Fruit fly (Drosophila melanogaster): Measurements from ENCODE around the gene Sk2.

The Sk2 gene

DNA sequence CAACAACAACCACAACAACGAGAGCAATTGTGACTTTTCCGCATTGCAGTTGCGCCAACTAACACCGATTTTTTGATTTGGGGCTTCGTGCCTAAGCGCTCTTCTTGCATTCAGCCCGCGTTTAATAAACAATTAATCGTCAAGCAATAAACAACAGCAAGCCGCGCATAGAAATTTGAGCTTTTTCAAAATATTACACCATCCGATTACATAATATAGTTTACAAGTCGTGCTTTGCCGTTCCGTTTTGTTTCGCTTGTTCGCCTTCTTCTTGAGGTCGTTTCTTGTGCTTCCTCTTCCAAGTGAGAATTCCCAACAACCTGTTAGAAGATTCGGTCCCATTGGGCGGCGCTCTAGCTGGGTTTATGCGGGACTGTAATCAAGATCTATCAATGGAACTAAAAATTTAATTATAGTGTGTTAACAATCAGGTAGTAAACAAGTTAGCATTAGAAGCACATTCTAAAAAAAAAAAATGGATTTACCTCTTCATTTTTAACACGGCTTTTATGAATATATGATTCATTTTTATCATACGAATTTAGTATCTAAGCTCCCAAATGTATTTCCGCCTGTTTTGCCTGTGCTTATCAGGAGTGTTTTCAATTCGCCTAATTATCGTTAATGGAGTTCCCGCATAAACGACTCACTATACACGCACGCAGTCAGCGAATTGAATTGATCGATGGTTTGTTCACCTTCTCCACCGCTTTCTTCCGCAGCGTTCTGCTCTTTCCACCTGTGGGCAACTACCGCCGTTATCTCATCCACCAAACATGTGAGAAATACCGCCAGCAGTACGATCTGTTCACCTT lies 10.9 kb upstream of the Sk2 start (continued):
- TF ChIP-seq fd59A (GFP tag; optimal IDR thresholded peaks at IDR 0.05) (peak; percentile 46), CG8119 (GFP tag; IDR thresholded peaks at IDR 0.05) (peak; percentile 91), Lpt (GFP tag; optimal IDR thresholded peaks at IDR 0.05) (peak; percentile 60), esn (GFP tag; optimal IDR thresholded peaks at IDR 0.05) (peak; percentile 83), CG1621 (tag; optimal IDR thresholded peaks at IDR 0.05) (peak; percentile 5), CG16779 (tag; optimal IDR thresholded peaks at IDR 0.05) (peak; percentile 55), Ets96B (tag; optimal IDR thresholded peaks at IDR 0.05) (peak; percentile 60), dsx (GFP tag; optimal IDR thresholded peaks at IDR 0.05; ENCODE audit: poor library complexity, severe bottlenecking) (peak; percentile 53), CG6792 (GFP tag; optimal IDR thresholded peaks at IDR 0.05) (peak; percentile 65)

DNA sequence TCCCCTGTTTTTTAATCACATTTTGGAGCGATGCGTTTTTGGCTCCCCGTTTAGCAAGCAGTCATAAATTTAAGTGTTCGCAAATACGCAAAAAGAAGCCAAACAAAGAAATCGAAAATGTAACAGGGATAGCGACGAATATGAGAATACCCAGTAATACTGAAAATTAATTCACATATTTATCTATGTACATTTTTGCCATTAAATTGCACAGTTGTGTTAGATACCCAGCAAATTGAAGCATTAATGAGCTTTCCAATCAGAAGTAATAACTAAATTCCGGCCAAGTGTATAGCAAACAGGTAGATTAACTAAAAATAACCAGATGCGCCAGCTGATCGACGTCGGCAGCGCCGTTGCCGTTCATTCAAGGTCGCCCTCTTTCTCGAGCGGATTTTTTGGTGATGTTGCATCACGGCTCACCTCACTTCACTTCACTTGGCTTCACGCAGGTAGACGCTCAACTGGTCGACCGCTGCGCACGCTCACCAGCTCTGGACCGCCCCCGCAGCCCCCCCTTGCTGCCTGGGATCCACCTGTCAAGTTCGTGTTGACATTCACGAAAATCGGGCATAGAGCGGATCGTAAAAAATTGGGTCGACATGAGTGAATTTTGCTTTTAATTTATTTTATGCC lies 9.8 kb upstream of the Sk2 start:
- TF ChIP-seq CG32006 (GFP tag; optimal IDR thresholded peaks at IDR 0.05) (no peak), CG11902 (GFP tag; optimal IDR thresholded peaks at IDR 0.05) (peak; percentile 8), net (GFP tag; optimal IDR thresholded peaks at IDR 0.05) (no peak), fkh (GFP tag; optimal IDR thresholded peaks at IDR 0.05) (no peak), Ets96B (tag; optimal IDR thresholded peaks at IDR 0.05) (no peak), spab (GFP tag; optimal IDR thresholded peaks at IDR 0.05) (no peak), CG3919 (GFP tag; optimal IDR thresholded peaks at IDR 0.05) (peak; percentile 39), dsx (GFP tag; optimal IDR thresholded peaks at IDR 0.05; ENCODE audit: poor library complexity, severe bottlenecking) (no peak), Sox102F (GFP tag; optimal IDR thresholded peaks at IDR 0.05) (peak; percentile 52), eg (GFP tag; IDR thresholded peaks at IDR 0.05) (no peak), esn (GFP tag; optimal IDR thresholded peaks at IDR 0.05) (peak; percentile 53), CG8632 (GFP tag; optimal IDR thresholded peaks at IDR 0.05) (no peak), CG16779 (tag; optimal IDR thresholded peaks at IDR 0.05) (no peak), CG1621 (tag; optimal IDR thresholded peaks at IDR 0.05) (no peak), fd85E (GFP tag; optimal IDR thresholded peaks at IDR 0.05) (no peak), CG31627 (GFP tag; optimal IDR thresholded peaks at IDR 0.05) (peak; percentile 46), CG4318 (GFP tag; optimal IDR thresholded peaks at IDR 0.05) (no peak), CG6808 (GFP tag; optimal IDR thresholded peaks at IDR 0.05) (no peak), CG15336 (GFP tag; IDR thresholded peaks at IDR 0.05) (no peak), Met (GFP tag; optimal IDR thresholded peaks at IDR 0.05) (peak; percentile 58), topi (GFP tag; optimal IDR thresholded peaks at IDR 0.05) (peak; percentile 54), CG34406 (GFP tag; optimal IDR thresholded peaks at IDR 0.05) (peak; percentile 20), Hr4 (GFP tag; optimal IDR thresholded peaks at IDR 0.05) (no peak), CG10669 (GFP tag; optimal IDR thresholded peaks at IDR 0.05) (no peak), salr (GFP tag; optimal IDR thresholded peaks at IDR 0.05) (no peak), svp (GFP tag) (peak; percentile 81), lz (GFP tag; optimal IDR thresholded peaks at IDR 0.05) (peak; percentile 53), CG6276 (GFP tag; optimal IDR thresholded peaks at IDR 0.05) (no peak), Sox15 (GFP tag; optimal IDR thresholded peaks at IDR 0.05) (no peak), CG6854 (GFP tag; optimal IDR thresholded peaks at IDR 0.05) (no peak), Eip78C (GFP tag) (peak; percentile 78), CG11294 (GFP tag; IDR thresholded peaks at IDR 0.05) (no peak), Blimp-1 (GFP tag; optimal IDR thresholded peaks at IDR 0.05) (no peak), Sox14 (GFP tag; optimal IDR thresholded peaks at IDR 0.05) (peak; percentile 74), Gug (GFP tag; IDR thresholded peaks at IDR 0.05) (no peak), Eip93F (GFP tag; optimal IDR thresholded peaks at IDR 0.05) (peak; percentile 66), Ets21C (GFP tag; optimal IDR thresholded peaks at IDR 0.05) (peak; percentile 22), CG7368 (GFP tag; optimal IDR thresholded peaks at IDR 0.05) (peak; percentile 3), CG9139 (GFP tag; optimal IDR thresholded peaks at IDR 0.05) (no peak), CG8319 (GFP tag; optimal IDR thresholded peaks at IDR 0.05) (peak; percentile 13), CG8119 (GFP tag; IDR thresholded peaks at IDR 0.05) (no peak), OdsH (GFP tag; optimal IDR thresholded peaks at IDR 0.05) (peak; percentile 39), achi (GFP tag; optimal IDR thresholded peaks at IDR 0.05) (peak; percentile 28), acj6 (GFP tag; optimal IDR thresholded peaks at IDR 0.05) (no peak)
